1 fruit fly cellular context compared by ENCODE assay signal in the genomic region with DNA sequence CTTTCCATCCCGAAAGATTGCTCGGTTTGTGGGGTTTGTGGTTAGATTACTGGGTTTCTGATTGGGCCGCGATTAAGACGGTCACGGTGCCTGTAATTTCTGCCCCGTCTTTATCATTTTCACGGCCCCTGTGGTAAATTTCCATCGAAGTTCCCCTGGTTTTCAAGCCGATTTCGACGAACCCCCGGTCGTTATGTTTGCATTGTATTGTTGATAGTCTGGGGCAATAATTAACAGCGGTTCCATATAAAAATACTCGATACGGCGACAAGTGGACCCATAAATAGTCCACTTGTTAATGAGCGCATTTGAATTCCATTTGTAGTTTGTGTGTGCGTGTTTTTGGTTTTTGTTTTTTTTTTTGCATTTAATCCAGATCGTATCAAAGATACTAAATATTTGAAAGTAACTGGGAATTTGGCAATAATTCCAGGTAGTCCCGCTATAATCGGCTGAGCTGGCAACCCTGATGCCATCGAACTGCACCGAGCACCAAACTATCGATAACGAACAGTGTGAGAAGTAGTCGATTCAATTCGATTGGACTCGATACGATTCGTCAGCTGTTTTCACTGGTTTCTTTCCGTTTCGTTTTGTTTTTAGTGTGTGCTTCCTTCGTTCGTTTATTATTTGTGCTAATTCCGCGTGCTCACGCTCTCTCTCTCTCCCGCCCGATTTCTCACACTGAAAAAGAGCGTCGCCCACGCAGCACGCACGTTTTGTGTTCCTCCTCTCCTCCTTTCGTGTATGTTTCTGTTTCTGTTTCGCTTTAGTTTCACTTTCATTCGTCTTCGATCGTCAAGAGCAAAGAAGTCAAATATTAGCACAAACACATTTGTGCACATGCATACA.
TF ChIP-seq lines count a peak whose summit lies in the region.

No protein-coding gene starts in this region.

TF ChIP-seq in whole organism, embryonic, 481 proteins besides CTCF, POLR2A, EP300 and RAD21 (continued from another document):
- TF ChIP-seq CG11247 (GFP tag; IDR thresholded peaks at IDR 0.05; lab: Robert Waterston, UW) (no peak), CG5953 (GFP tag; IDR thresholded peaks at IDR 0.05; lab: Robert Waterston, UW) (no peak), CG12299 (tag; optimal IDR thresholded peaks at IDR 0.05; lab: Kevin White, UChicago) (peak; percentile 1), CG12219 (GFP tag; optimal IDR thresholded peaks at IDR 0.05; lab: Kevin White, UChicago) (no peak), CG6175 (GFP tag; IDR thresholded peaks at IDR 0.05; lab: Robert Waterston, UW) (no peak), CG7745 (tag; optimal IDR thresholded peaks at IDR 0.05; lab: Kevin White, UChicago) (no peak), br (optimal IDR thresholded peaks at IDR 0.05; lab: Kevin White, UChicago) (no peak), Rfx (GFP tag; IDR thresholded peaks at IDR 0.05; lab: Robert Waterston, UW) (peak; percentile 55), CG6791 (GFP tag; IDR thresholded peaks at IDR 0.05; lab: Robert Waterston, UW; ENCODE audit: partially characterized antibody) (peak; percentile 84), Dbx (GFP tag; IDR thresholded peaks at IDR 0.05; lab: Robert Waterston, UW) (0 out of 3 replicates have a peak, but pooled peaks have one; percentile 13), Sry-β (GFP tag; optimal IDR thresholded peaks at IDR 0.05; lab: Kevin White, UChicago) (no peak), bowl (GFP tag; IDR thresholded peaks at IDR 0.05; lab: Robert Waterston, UW) (no peak), GATAe (GFP tag; conservative IDR thresholded peaks at IDR 0.05; lab: Robert Waterston, UW) (no peak), zf30C (GFP tag; optimal IDR thresholded peaks at IDR 0.05; lab: Kevin White, UChicago) (peak; percentile 20), Xbp1 (GFP tag; optimal IDR thresholded peaks at IDR 0.05; lab: Kevin White, UChicago) (peak; percentile 54), Dip3 (GFP tag; optimal IDR thresholded peaks at IDR 0.05; lab: Kevin White, UChicago) (peak; percentile 7), en (GFP tag; optimal IDR thresholded peaks at IDR 0.05; lab: Kevin White, UChicago) (no peak), Trl (optimal IDR thresholded peaks at IDR 0.05; lab: Kevin White, UChicago) (peak; percentile 76 to 88), Trl (GFP tag; optimal IDR thresholded peaks at IDR 0.05; lab: Kevin White, UChicago) (peak; percentile 41), CG3281 (GFP tag; optimal IDR thresholded peaks at IDR 0.05; lab: Kevin White, UChicago) (peak; percentile 36), ken (GFP tag; IDR thresholded peaks at IDR 0.05; lab: Robert Waterston, UW) (no peak), HLHmδ (GFP tag; optimal IDR thresholded peaks at IDR 0.05; lab: Kevin White, UChicago) (no peak), Fer1 (GFP tag; optimal IDR thresholded peaks at IDR 0.05; lab: Kevin White, UChicago) (peak; percentile 53), CG10321 (GFP tag; IDR thresholded peaks at IDR 0.05; lab: Robert Waterston, UW) (no peak), Lhr (GFP tag; optimal IDR thresholded peaks at IDR 0.05; lab: Kevin White, UChicago) (peak; percentile 65), CG9215 (GFP tag; IDR thresholded peaks at IDR 0.05; lab: Robert Waterston, UW) (peak; percentile 39), lab (GFP tag; optimal IDR thresholded peaks at IDR 0.05; lab: Kevin White, UChicago) (no peak), Bteb2 (GFP tag; optimal IDR thresholded peaks at IDR 0.05; lab: Kevin White, UChicago) (no peak), tap (tag; optimal IDR thresholded peaks at IDR 0.05; lab: Kevin White, UChicago) (no peak), dimm (GFP tag; IDR thresholded peaks at IDR 0.05; lab: Robert Waterston, UW) (no peak), nau (GFP tag; optimal IDR thresholded peaks at IDR 0.05; lab: Kevin White, UChicago) (no peak), Ravus (GFP tag; IDR thresholded peaks at IDR 0.05; lab: Robert Waterston, UW) (no peak), CG12391 (tag; optimal IDR thresholded peaks at IDR 0.05; lab: Kevin White, UChicago) (peak; percentile 38), Hand (GFP tag; optimal IDR thresholded peaks at IDR 0.05; lab: Kevin White, UChicago) (peak; percentile 43), hbn (GFP tag; IDR thresholded peaks at IDR 0.05; lab: Robert Waterston, UW; ENCODE audit: partially characterized antibody) (peak; percentile 72), Doc2 (GFP tag; IDR thresholded peaks at IDR 0.05; lab: Robert Waterston, UW) (no peak), Ada2b (GFP tag; IDR thresholded peaks at IDR 0.05; lab: Robert Waterston, UW) (0 out of 2 replicates have a peak, but pooled peaks have one; percentile 22), Mrtf (GFP tag; IDR thresholded peaks at IDR 0.05; lab: Robert Waterston, UW) (no peak)
